Worm (Caenorhabditis elegans) whole organism, L2 larva: Measurements from ENCODE around the gene F10C1.8.

Source experiments
- sma-3 ChIP-seq: sonication (generic microtip); optimal IDR thresholded peaks from 2 replicates; lab custom pipeline; 2016; ENCODE audit warnings: missing genetic modification reagents, missing genetic modification characterization, missing compliant biosample characterization
- unc-39 ChIP-seq: fragments of 150-350 bp; optimal IDR thresholded peaks from 2 replicates; lab custom pipeline; 2014; ENCODE audit warnings: missing biosample characterization, missing genetic modification characterization

DNA sequence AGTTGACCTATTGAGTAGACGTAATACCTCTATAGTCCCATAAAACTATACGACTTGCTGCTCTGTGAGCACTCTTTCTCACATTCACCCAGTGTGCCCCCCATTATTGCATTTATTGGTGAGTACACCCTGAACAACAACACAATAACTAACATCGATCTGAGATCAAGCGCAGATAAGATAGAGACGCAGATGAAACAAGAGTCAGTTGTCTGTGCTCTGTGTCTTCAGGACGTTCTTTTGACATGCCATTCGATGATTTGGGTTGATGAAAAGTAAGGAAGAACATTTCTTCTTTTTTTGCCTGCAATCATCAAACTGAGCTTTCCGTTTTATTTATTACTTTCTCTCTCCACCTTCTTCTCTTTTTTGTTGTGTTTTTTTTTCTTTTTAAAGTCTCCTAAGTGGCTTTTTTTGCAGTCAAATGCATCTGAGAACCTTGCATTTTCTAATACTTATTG lies 36.1 kb downstream of the F10C1.8 start, which contains the start of gene lect-2:
- TF ChIP-seq unc-39 (tag; lab: Kevin White, UChicago) (no peak), sma-3 (GFP tag; lab: Kevin White, UChicago) (no peak)
